Worm (Caenorhabditis elegans) whole organism, young adult: ENCODE results near the gene spsb-1.

ENCODE experiments used
- B0019.2 ChIP-seq: fragments of 200-800 bp; sonication (Bioruptor generic); conservative IDR thresholded peaks from 2 replicates; pipeline ENCODE4 v1.3.6; 2022; ENCODE audit warnings: missing genetic modification reagents, missing genetic modification characterization, missing compliant biosample characterization
- B0261.1 ChIP-seq: sonication (generic microtip); optimal IDR thresholded peaks from 2 replicates; lab custom pipeline; 2016; ENCODE audit warnings: mild to moderate bottlenecking, missing genetic modification characterization, moderate library complexity, missing compliant biosample characterization
- F23B12.7 ChIP-seq: sonication (generic microtip); optimal IDR thresholded peaks from 2 replicates; lab custom pipeline; 2017; ENCODE audit warnings: missing genetic modification characterization, mild to moderate bottlenecking, missing compliant biosample characterization, antibody characterized with exemption, moderate library complexity; ENCODE audit not compliant: insufficient read depth
- ceh-91 ChIP-seq: fragments of 200-800 bp; sonication (Bioruptor generic); IDR thresholded peaks from 2 replicates; pipeline ENCODE4 v1.3.6; 2022; ENCODE audit warnings: missing genetic modification reagents, missing genetic modification characterization, missing compliant biosample characterization
- dpl-1 ChIP-seq: fragments of 150-350 bp; optimal IDR thresholded peaks from 2 replicates; lab custom pipeline; 2014; ENCODE audit warnings: missing biosample characterization, missing genetic modification reagents, missing genetic modification characterization
- nfya-2 ChIP-seq: fragments of 200-800 bp; sonication (Bioruptor generic); IDR thresholded peaks from 2 replicates; pipeline ENCODE4 v1.3.6; 2022; ENCODE audit warnings: missing genetic modification reagents, missing genetic modification characterization, missing compliant biosample characterization

DNA sequence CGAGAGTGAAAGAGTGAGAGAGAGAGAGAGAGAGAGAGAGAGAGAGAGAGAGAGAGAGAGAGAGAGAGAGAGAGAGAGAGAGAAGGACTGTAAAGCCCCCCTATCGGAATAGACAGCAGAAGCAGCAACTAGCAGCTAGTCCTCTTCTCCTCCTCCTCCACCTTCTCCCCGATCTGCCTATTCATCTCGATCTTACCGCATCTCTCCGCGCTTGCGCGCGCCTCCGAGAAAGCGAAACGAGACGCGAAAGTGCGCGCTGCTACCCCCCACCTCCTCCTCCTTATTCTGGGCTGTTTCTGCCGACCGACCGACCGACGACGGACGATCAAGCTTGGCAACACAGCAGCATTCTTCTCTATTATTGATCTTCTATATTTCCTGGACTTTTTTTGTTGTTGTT lies 21.4 kb downstream of the spsb-1 start:
- TF ChIP-seq B0261.1 (tag; lab: Kevin White, UChicago) (no peak), F23B12.7 (tag; lab: Kevin White, UChicago) (no peak), dpl-1 (no peak), B0019.2 (GFP tag; lab: Robert Waterston, UW) (no peak), ceh-91 (GFP tag; lab: Robert Waterston, UW) (no peak), nfya-2 (GFP tag; lab: Robert Waterston, UW) (no peak)
